Fruit fly (Drosophila melanogaster) whole organism: Measurements from ENCODE around the gene tal-AA.

ENCODE experiments used
- CG8478 ChIP-seq: fragments of >200 bp; optimal IDR thresholded peaks from 2 replicates; lab custom pipeline; 2018; ENCODE audit warnings: inconsistent platforms
- Dll ChIP-seq: fragments of >200 bp; optimal IDR thresholded peaks from 2 replicates; lab custom pipeline; 2017
- pan ChIP-seq: fragments of >200 bp; optimal IDR thresholded peaks from 2 replicates; lab custom pipeline; 2017
- psq ChIP-seq: fragments of >200 bp; optimal IDR thresholded peaks from 2 replicates; lab custom pipeline; 2017

dm6 chr3R:13765456-13765855, 47.5 kb upstream of the tal-AA start, which contains the start of gene CG9312:
- no peak for TF ChIP-seq psq (lab: Kevin White, UChicago)
- no peak for TF ChIP-seq CG8478 (lab: Kevin White, UChicago)
- no peak for TF ChIP-seq pan (lab: Kevin White, UChicago)
- no peak for TF ChIP-seq Dll
